Worm (Caenorhabditis elegans): Measurements from ENCODE around the gene nhr-187.

DNA sequence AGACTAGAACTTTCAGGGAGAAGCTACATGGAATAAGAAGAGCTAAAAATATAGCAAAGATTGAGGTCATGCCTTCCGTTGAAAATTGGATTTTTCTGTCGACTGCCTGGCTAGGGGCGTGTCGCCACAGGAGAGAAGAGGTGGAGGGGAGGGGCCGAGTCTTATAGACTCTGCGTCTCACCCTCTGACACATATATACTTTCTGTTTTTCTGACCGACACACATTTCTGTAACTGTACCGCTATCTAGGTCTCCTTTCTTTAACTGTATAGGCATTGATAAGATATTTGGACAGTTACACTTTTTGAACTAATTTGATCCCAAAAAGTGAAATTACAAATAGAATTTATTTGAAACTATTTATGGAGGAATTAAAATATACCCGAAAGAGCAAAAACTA is 21.3 kb downstream of the nhr-187 start:
- TF ChIP-seq ama-1 (optimal IDR thresholded peaks at IDR 0.05), result no peak
- TF ChIP-seq ztf-7 (tag; optimal IDR thresholded peaks at IDR 0.05), result no peak
- TF ChIP-seq zip-11 (GFP tag; IDR thresholded peaks at IDR 0.05), result no peak
- TF ChIP-seq unc-130 (GFP tag; optimal IDR thresholded peaks at IDR 0.05), result no peak
- no peak for TF ChIP-seq skn-1 (tag; optimal IDR thresholded peaks at IDR 0.05)
- no peak for TF ChIP-seq nhr-11 (tag; optimal IDR thresholded peaks at IDR 0.05)
- TF ChIP-seq lin-38 (GFP tag; IDR thresholded peaks at IDR 0.05), result no peak
- no peak for TF ChIP-seq hlh-30 (tag; optimal IDR thresholded peaks at IDR 0.05; ENCODE audit: insufficient read depth)
- no peak for TF ChIP-seq zag-1 (tag; optimal IDR thresholded peaks at IDR 0.05)
- TF ChIP-seq unc-62 (GFP tag; optimal IDR thresholded peaks at IDR 0.05 in 1 of 2), result no peak
- no peak for TF ChIP-seq unc-62 (tag; optimal IDR thresholded peaks at IDR 0.05)
- no peak for TF ChIP-seq vab-7 (GFP tag; IDR thresholded peaks at IDR 0.05)
- no peak for TF ChIP-seq F49E8.2 (tag; optimal IDR thresholded peaks at IDR 0.05; ENCODE audit: borderline replicate concordance)
- TF ChIP-seq nhr-237 (tag; optimal IDR thresholded peaks at IDR 0.05), result no peak

Measured in whole organism, L4 larva.